Fruit fly (Drosophila melanogaster) whole organism, wandering third instar larva: Measurements from ENCODE around the gene CG15386.
A peak's percentile ranks its signal among the peaks of the same experiment; 100 is the strongest.

Experiments
- Abd-B ChIP-seq: fragments of >200 bp; optimal IDR thresholded peaks from 2 replicates; lab custom pipeline; 2017; ENCODE audit warnings: missing biosample characterization, missing genetic modification characterization
- CG32264 ChIP-seq: fragments of 200-800 bp; sonication (Bioruptor generic); optimal IDR thresholded peaks from 2 replicates; lab custom pipeline; 2016; ENCODE audit warnings: missing biosample characterization, missing genetic modification characterization
- CG9705 ChIP-seq: fragments of 200-800 bp; sonication (Bioruptor generic); optimal IDR thresholded peaks from 2 replicates; lab custom pipeline; 2018; ENCODE audit warnings: missing biosample characterization, mild to moderate bottlenecking, missing genetic modification characterization
- CrebA ChIP-seq: fragments of 200-800 bp; sonication (Bioruptor generic); optimal IDR thresholded peaks from 2 replicates; lab custom pipeline; 2016; ENCODE audit warnings: missing biosample characterization, mild to moderate bottlenecking, missing genetic modification characterization, borderline replicate concordance
- Dif ChIP-seq: fragments of 200-275, 200-300 bp; sonication (Bioruptor generic); optimal IDR thresholded peaks from 2 replicates; lab custom pipeline; 2018; ENCODE audit warnings: missing biosample characterization, missing genetic modification characterization; ENCODE audit not compliant: partially characterized antibody
- HLH106 ChIP-seq: fragments of 200-800 bp; optimal IDR thresholded peaks from 3 replicates; lab custom pipeline; 2019; ENCODE audit warnings: missing biosample characterization, mild to moderate bottlenecking, missing genetic modification characterization, moderate library complexity
- Hnf4 ChIP-seq: fragments of 200-800 bp; sonication (Bioruptor generic); optimal IDR thresholded peaks from 2 replicates; lab custom pipeline; 2016; ENCODE audit warnings: missing biosample characterization, mild to moderate bottlenecking, missing genetic modification characterization
- Hr83 ChIP-seq: fragments of 200-300 bp; sonication (Bioruptor generic); optimal IDR thresholded peaks from 2 replicates; lab custom pipeline; 2016; ENCODE audit warnings: missing biosample characterization, mild to moderate bottlenecking, missing genetic modification characterization, moderate library complexity; ENCODE audit not compliant: poor library complexity, severe bottlenecking
- Jra ChIP-seq: sonication (Bioruptor generic); optimal IDR thresholded peaks from 2 replicates; lab custom pipeline; 2016; ENCODE audit warnings: missing biosample characterization, missing genetic modification characterization
- Mio ChIP-seq: sonication (Bioruptor generic); optimal IDR thresholded peaks from 2 replicates; lab custom pipeline; 2016; ENCODE audit warnings: missing biosample characterization, missing genetic modification characterization
- OdsH ChIP-seq: fragments of 200-800 bp; sonication (Bioruptor generic); optimal IDR thresholded peaks from 2 replicates; lab custom pipeline; 2016; ENCODE audit warnings: missing biosample characterization, mild to moderate bottlenecking, missing genetic modification characterization
- Rel ChIP-seq, 2 experiments: fragments of 200-800 bp; sonication (Bioruptor generic) in 1 of 2; optimal IDR thresholded peaks; 2 replicates in 1 of 2; 3 replicates in 1 of 2; lab custom pipeline; 2016 to 2019; ENCODE audit warnings: mild to moderate bottlenecking in 2 of 2, missing biosample characterization in 2 of 2, missing genetic modification characterization in 2 of 2, moderate library complexity in 1 of 2
- Sp1 ChIP-seq: fragments of 200-800 bp; sonication (Bioruptor generic); optimal IDR thresholded peaks from 3 replicates; lab custom pipeline; 2019; ENCODE audit warnings: missing biosample characterization, mild to moderate bottlenecking, missing genetic modification characterization, moderate library complexity
- Vsx2 ChIP-seq: fragments of 200-300, 225-300 bp; sonication (Bioruptor generic); optimal IDR thresholded peaks from 2 replicates; lab custom pipeline; 2018; ENCODE audit warnings: missing biosample characterization, missing genetic modification characterization; ENCODE audit not compliant: partially characterized antibody
- br ChIP-seq: fragments of 200-800 bp; sonication (Bioruptor generic); optimal IDR thresholded peaks from 2 replicates; lab custom pipeline; 2016; ENCODE audit warnings: missing biosample characterization, missing genetic modification characterization
- brk ChIP-seq: fragments of 200-800 bp; sonication (Bioruptor generic); optimal IDR thresholded peaks from 2 replicates; lab custom pipeline; 2016; ENCODE audit warnings: missing biosample characterization, mild to moderate bottlenecking, missing genetic modification characterization
- dl ChIP-seq, 2 experiments: fragments of 175-275, 200-275 bp in 1 of 2; fragments of 200-275 bp in 1 of 2; sonication (Bioruptor generic); optimal IDR thresholded peaks; lab custom pipeline; 2018; ENCODE audit warnings: mild to moderate bottlenecking in 2 of 2, missing biosample characterization in 2 of 2, missing genetic modification characterization in 2 of 2, moderate library complexity in 2 of 2; ENCODE audit not compliant: partially characterized antibody in 2 of 2, insufficient read depth in 1 of 2
- dsf ChIP-seq: sonication (Bioruptor generic); optimal IDR thresholded peaks from 2 replicates; lab custom pipeline; 2016; ENCODE audit warnings: missing biosample characterization, missing genetic modification characterization, borderline replicate concordance
- ey ChIP-seq: fragments of 200-800 bp; sonication (Bioruptor generic); optimal IDR thresholded peaks from 2 replicates; lab custom pipeline; 2016; ENCODE audit warnings: missing biosample characterization, missing genetic modification characterization
- foxo ChIP-seq, 2 experiments: fragments of 200-800 bp; sonication (Bioruptor generic); optimal IDR thresholded peaks; 2 replicates in 1 of 2; 3 replicates in 1 of 2; lab custom pipeline; 2016 to 2017; ENCODE audit warnings: missing biosample characterization in 2 of 2, missing genetic modification characterization in 2 of 2
- fru ChIP-seq: fragments of 200-800 bp; sonication (Bioruptor generic); optimal IDR thresholded peaks from 3 replicates; lab custom pipeline; 2016; ENCODE audit warnings: missing biosample characterization, mild to moderate bottlenecking, missing genetic modification characterization
- h ChIP-seq: fragments of 200-800 bp; sonication (Bioruptor generic); optimal IDR thresholded peaks from 3 replicates; lab custom pipeline; 2016; ENCODE audit warnings: missing biosample characterization, mild to moderate bottlenecking, missing genetic modification characterization
- jim ChIP-seq: fragments of 175-275, 200-325 bp; sonication (Bioruptor generic); optimal IDR thresholded peaks from 2 replicates; lab custom pipeline; 2016; ENCODE audit warnings: missing biosample characterization, mild to moderate bottlenecking, missing genetic modification characterization
- lola ChIP-seq: fragments of >200 bp; optimal IDR thresholded peaks from 2 replicates; lab custom pipeline; 2017; ENCODE audit warnings: missing biosample characterization, missing genetic modification characterization
- psq ChIP-seq: fragments of 200-800 bp; sonication (Bioruptor generic); optimal IDR thresholded peaks from 3 replicates; lab custom pipeline; 2017; ENCODE audit warnings: missing biosample characterization, mild to moderate bottlenecking, missing genetic modification characterization, moderate library complexity
- rgr ChIP-seq: fragments of 200-800 bp; sonication (Bioruptor generic); optimal IDR thresholded peaks from 3 replicates; lab custom pipeline; 2016; ENCODE audit warnings: missing biosample characterization, mild to moderate bottlenecking, missing genetic modification characterization
- sage ChIP-seq: fragments of 200-800 bp; sonication (Bioruptor generic); optimal IDR thresholded peaks from 2 replicates; lab custom pipeline; 2016; ENCODE audit warnings: missing biosample characterization, mild to moderate bottlenecking, missing genetic modification characterization
- sv ChIP-seq: fragments of 200-800 bp; sonication (Bioruptor generic); optimal IDR thresholded peaks from 3 replicates; lab custom pipeline; 2016; ENCODE audit warnings: missing biosample characterization, missing genetic modification characterization
- usp ChIP-seq: fragments of >200 bp; optimal IDR thresholded peaks from 2 replicates; lab custom pipeline; 2017; ENCODE audit warnings: missing biosample characterization, missing genetic modification characterization
- woc ChIP-seq: sonication (Bioruptor generic); optimal IDR thresholded peaks from 2 replicates; lab custom pipeline; 2016; ENCODE audit warnings: missing biosample characterization, mild to moderate bottlenecking, missing genetic modification characterization

Gene CG15386

DNA sequence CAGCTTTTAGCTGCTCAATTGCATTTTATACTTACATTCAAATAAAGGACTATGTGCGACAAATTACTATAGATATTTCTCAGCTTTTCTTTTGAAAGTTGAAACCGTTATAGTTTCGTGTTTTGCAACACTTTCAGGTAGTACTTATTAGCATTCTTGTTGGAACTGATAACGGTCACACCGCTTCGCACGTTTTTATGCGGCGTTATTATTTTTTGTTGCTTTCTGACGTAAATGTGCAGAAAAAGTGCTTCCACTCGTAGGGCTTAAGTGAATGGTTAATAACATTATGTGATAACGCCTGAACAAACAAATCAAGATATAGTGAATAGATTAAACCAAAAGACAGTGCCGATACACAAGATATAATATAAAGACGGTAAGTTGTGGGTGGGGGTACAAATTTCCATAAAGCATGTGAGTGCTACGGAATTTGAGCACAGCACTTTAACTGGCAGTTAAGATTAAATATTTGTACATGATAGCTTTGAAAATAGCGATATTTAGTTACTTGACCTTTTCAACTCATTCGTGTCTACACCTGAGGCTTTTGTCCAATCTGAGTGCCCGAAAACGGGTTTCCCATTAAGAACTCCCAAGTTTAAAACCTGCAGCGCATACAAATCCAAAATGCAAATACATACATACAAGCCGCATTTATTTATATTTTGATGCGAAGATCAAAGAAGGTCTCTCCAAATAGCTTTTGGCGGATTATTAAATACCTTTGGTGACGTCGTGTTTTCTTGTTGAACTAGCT, 3.7 kb upstream of the CG15386 start, which contains the start of gene papi:
Gene papi, plus strand, starts transcription at position 176 of the 760 bp plus-strand sequence.
- TF ChIP-seq Rel (GFP tag; optimal IDR thresholded peaks at IDR 0.05; lab: Kevin White, UChicago) (no peak), Rel (tag; optimal IDR thresholded peaks at IDR 0.05; lab: Kevin White, UChicago) (peak; percentile 68), CG9705 (GFP tag; lab: Kevin White, UChicago) (no peak), Hr83 (no peak), Jra (GFP tag; lab: Kevin White, UChicago) (no peak), rgr (GFP tag; lab: Kevin White, UChicago) (peak; percentile 66), Sp1 (no peak)

DNA sequence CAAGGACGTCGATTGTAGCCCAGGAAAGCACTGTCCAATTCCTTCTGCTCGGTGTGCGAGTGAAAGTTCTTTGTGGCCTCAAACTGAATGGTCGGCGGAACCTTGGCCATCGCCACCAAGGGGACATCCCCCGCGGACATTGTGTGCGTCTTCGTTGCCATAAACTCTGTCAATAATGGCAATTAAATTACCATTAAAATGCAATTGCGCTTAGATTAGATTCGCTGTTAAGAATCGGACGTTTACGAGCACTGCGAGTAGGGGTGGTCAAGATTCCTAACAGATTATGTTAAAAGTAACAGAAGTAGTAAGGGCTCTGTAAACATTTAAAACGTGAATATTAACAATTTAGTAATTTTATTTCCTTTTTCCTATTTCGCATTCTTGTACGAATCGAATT, 981 bp downstream of the CG15386 start, which contains the start of gene daed:
Gene daed, minus strand, starts transcription at position 247 of the 400 bp plus-strand sequence.
- TF ChIP-seq Rel (GFP tag; optimal IDR thresholded peaks at IDR 0.05; lab: Kevin White, UChicago) (no peak), Rel (tag; optimal IDR thresholded peaks at IDR 0.05; lab: Kevin White, UChicago) (peak; percentile 86), Sp1 (peak; percentile 50), dsf (GFP tag; lab: Kevin White, UChicago) (no peak), Vsx2 (GFP tag; lab: Kevin White, UChicago) (no peak), rgr (GFP tag; lab: Kevin White, UChicago) (peak; percentile 7), psq (GFP tag; lab: Kevin White, UChicago) (no peak)

DNA sequence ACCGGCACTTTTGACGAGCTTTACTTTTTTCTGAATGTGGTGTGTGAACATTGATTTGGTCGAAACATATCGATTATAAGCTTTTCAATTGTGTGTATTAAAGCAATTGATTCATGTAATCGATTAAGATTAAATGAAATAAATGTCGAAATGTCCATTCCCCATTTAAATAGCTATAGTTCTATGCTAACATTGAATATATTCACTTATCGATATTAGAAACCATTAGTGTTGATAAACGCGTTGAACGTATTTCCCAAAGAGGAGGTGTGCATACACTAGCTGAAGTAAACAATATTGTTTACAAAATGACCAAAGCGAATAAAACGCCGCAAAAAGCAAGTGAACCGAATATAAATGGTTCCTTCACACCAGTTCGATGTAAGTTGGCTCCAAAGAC, 3.0 kb downstream of the CG15386 start, which contains the start of the genes Uch and CG34174:
Gene Uch, minus strand, starts transcription at position 208 of the 400 bp plus-strand sequence.
Gene CG34174, plus strand, starts transcription at position 263 of the 400 bp plus-strand sequence.
- TF ChIP-seq lola (GFP tag; lab: Kevin White, UChicago) (no peak), Hr83 (no peak), Jra (GFP tag; lab: Kevin White, UChicago) (no peak), br (no peak), jim (no peak), Mio (GFP tag; lab: Kevin White, UChicago) (no peak), sv (GFP tag; lab: Kevin White, UChicago) (no peak), brk (no peak), HLH106 (peak; percentile 32), rgr (GFP tag; lab: Kevin White, UChicago) (peak; percentile 73), Rel (GFP tag; optimal IDR thresholded peaks at IDR 0.05; lab: Kevin White, UChicago) (no peak), Rel (tag; optimal IDR thresholded peaks at IDR 0.05; lab: Kevin White, UChicago) (peak; percentile 52), Sp1 (peak; percentile 64), psq (GFP tag; lab: Kevin White, UChicago) (peak; percentile 2), h (GFP tag; lab: Kevin White, UChicago) (peak; percentile 67), Hnf4 (GFP tag; lab: Kevin White, UChicago) (no peak), sage (GFP tag; lab: Kevin White, UChicago) (no peak), woc (GFP tag; lab: Kevin White, UChicago) (no peak), CG32264 (GFP tag; lab: Kevin White, UChicago) (no peak), foxo (GFP tag; optimal IDR thresholded peaks at IDR 0.05; lab: Kevin White, UChicago) (peak in 1 of 2 experiments; percentile 30), ey (GFP tag; lab: Kevin White, UChicago) (peak; percentile 3), OdsH (peak; percentile 36), Abd-B (no peak), usp (no peak), fru (no peak), CrebA (GFP tag; lab: Kevin White, UChicago) (no peak), dl (GFP tag; optimal IDR thresholded peaks at IDR 0.05; lab: Kevin White, UChicago; ENCODE audit: insufficient read depth in 1 of 2, partially characterized antibody in 2 of 2) (no peak), CG9705 (GFP tag; lab: Kevin White, UChicago) (peak; percentile 55)

DNA sequence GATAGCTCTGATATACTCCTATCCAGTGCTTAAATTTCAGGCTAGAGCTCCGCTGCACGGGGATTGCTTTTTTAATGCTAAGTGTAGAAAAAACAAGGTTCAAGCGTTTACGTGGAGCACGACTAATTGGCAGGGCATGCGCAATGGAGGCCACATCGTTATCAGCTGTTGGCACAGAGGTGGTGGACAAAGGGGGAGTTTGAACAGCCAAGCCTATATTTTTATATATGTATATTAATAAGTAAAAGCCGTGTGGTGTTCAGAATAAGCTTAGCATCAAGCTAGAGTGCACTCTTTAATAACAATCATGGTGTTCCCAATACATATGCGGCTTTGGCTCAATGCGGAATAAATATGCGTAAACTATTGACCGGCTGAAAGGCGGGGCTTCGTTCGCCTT, 4.6 kb downstream of the CG15386 start, which contains the start of gene CG15385:
Gene CG15385, minus strand, starts transcription at position 94 of the 400 bp plus-strand sequence.
- TF ChIP-seq Rel (GFP tag; optimal IDR thresholded peaks at IDR 0.05; lab: Kevin White, UChicago) = no peak
- TF ChIP-seq Rel (tag; optimal IDR thresholded peaks at IDR 0.05; lab: Kevin White, UChicago) = peak; percentile 54
- TF ChIP-seq dsf (GFP tag; lab: Kevin White, UChicago) = no peak
- peak; percentile 61 for TF ChIP-seq Dif (GFP tag; lab: Kevin White, UChicago)
- TF ChIP-seq, all 38 proteins: peak for 2
